Worm (Caenorhabditis elegans) whole organism, L4 larva: ENCODE results near the gene phf-31.
A peak's percentile ranks its signal among the peaks of the same experiment; 100 is the strongest.

Experiments
- F10B5.3 ChIP-seq: sonication (generic microtip); optimal IDR thresholded peaks from 2 replicates; lab custom pipeline; 2016; ENCODE audit warnings: mild to moderate bottlenecking, missing genetic modification characterization, missing compliant biosample characterization
- F49E8.2 ChIP-seq: sonication (generic microtip); optimal IDR thresholded peaks from 2 replicates; lab custom pipeline; 2016; ENCODE audit warnings: missing compliant biosample characterization, mild to moderate bottlenecking, missing genetic modification characterization, borderline replicate concordance
- Y5F2A.4 ChIP-seq: fragments of 200-800 bp; sonication (Bioruptor generic); optimal IDR thresholded peaks from 2 replicates; lab custom pipeline; 2018; ENCODE audit warnings: mild to moderate bottlenecking, missing genetic modification characterization, missing compliant biosample characterization
- aha-1 ChIP-seq: fragments of 150-350 bp; peaks from one replicate; lab custom pipeline; 2014; ENCODE audit warnings: missing biosample characterization, missing genetic modification characterization
- ama-1 ChIP-seq: fragments of 150-350 bp; optimal IDR thresholded peaks from 2 replicates; lab custom pipeline; 2014; ENCODE audit warnings: inconsistent platforms, mixed read lengths
- attf-4 ChIP-seq: sonication (generic microtip); optimal IDR thresholded peaks from 3 replicates; lab custom pipeline; 2017; ENCODE audit warnings: missing biosample characterization, missing genetic modification characterization
- ceh-28 ChIP-seq: fragments of 150-350 bp; optimal IDR thresholded peaks from 2 replicates; lab custom pipeline; 2014; ENCODE audit warnings: missing biosample characterization, missing genetic modification reagents, missing genetic modification characterization
- ceh-44 ChIP-seq: fragments of 200-800 bp; sonication (Bioruptor generic); IDR thresholded peaks from 2 replicates; pipeline ENCODE4 v1.3.6; 2022; ENCODE audit warnings: missing genetic modification reagents, missing genetic modification characterization, missing compliant biosample characterization
- daf-16 ChIP-seq, 3 experiments: sonication (generic microtip); optimal IDR thresholded peaks; 2 replicates each; lab custom pipeline; 2016 to 2017; ENCODE audit warnings: missing genetic modification characterization in 3 of 3, missing genetic modification reagents in 3 of 3, mild to moderate bottlenecking in 2 of 3, missing compliant biosample characterization in 2 of 3, missing biosample characterization in 1 of 3, moderate library complexity in 1 of 3
- dmd-6 ChIP-seq: fragments of 200-800 bp; sonication (Bioruptor generic); IDR thresholded peaks from 2 replicates; pipeline ENCODE4 v1.3.6; 2022; ENCODE audit warnings: missing genetic modification reagents, missing genetic modification characterization, missing compliant biosample characterization
- dmd-8 ChIP-seq: fragments of 200-800 bp; sonication (Bioruptor generic); IDR thresholded peaks from 2 replicates; pipeline ENCODE4 v1.3.6; 2022; ENCODE audit warnings: missing genetic modification characterization, missing compliant biosample characterization
- dmd-9 ChIP-seq: fragments of 200-800 bp; sonication (Bioruptor generic); IDR thresholded peaks from 2 replicates; pipeline ENCODE4 v1.3.6; 2022; ENCODE audit warnings: missing genetic modification reagents, missing genetic modification characterization, missing compliant biosample characterization
- dve-1 ChIP-seq: sonication (generic microtip); optimal IDR thresholded peaks from 2 replicates; lab custom pipeline; 2017; ENCODE audit warnings: antibody characterized with exemption, mild to moderate bottlenecking, missing genetic modification characterization, missing compliant biosample characterization; ENCODE audit not compliant: insufficient read depth
- egl-43 ChIP-seq: fragments of 200-800 bp; sonication (Bioruptor generic); IDR thresholded peaks from 2 replicates; pipeline ENCODE4 v1.3.6; 2022; ENCODE audit warnings: missing genetic modification reagents, missing genetic modification characterization, missing compliant biosample characterization
- gei-8 ChIP-seq: fragments of 200-800 bp; sonication (Bioruptor generic); optimal IDR thresholded peaks from 2 replicates; lab custom pipeline; 2018; ENCODE audit warnings: mild to moderate bottlenecking, missing genetic modification characterization, missing compliant biosample characterization
- hlh-11 ChIP-seq: fragments of 200-800 bp; sonication (Bioruptor generic); optimal IDR thresholded peaks from 2 replicates; lab custom pipeline; 2018; ENCODE audit warnings: mild to moderate bottlenecking, missing genetic modification characterization, missing compliant biosample characterization
- hlh-30 ChIP-seq: sonication (generic microtip); optimal IDR thresholded peaks from 2 replicates; lab custom pipeline; 2017; ENCODE audit warnings: antibody characterized with exemption, mild to moderate bottlenecking, missing genetic modification characterization, missing compliant biosample characterization; ENCODE audit not compliant: insufficient read depth
- hmg-1.1 ChIP-seq: fragments of 200-800 bp; sonication (Bioruptor generic); IDR thresholded peaks from 2 replicates; pipeline ENCODE4 v1.3.6; 2022; ENCODE audit warnings: missing genetic modification reagents, missing genetic modification characterization, missing compliant biosample characterization
- lin-39 ChIP-seq: fragments of 150-350 bp; optimal IDR thresholded peaks from 2 replicates; lab custom pipeline; 2014; ENCODE audit warnings: missing biosample characterization, missing genetic modification reagents, missing genetic modification characterization
- lsy-2 ChIP-seq, 2 experiments: fragments of 150-350 bp in 1 of 2; sonication (generic microtip) in 1 of 2; optimal IDR thresholded peaks; 2 replicates each; lab custom pipeline; 2014 to 2017; ENCODE audit warnings: missing biosample characterization in 2 of 2, missing genetic modification characterization in 2 of 2
- madf-9 ChIP-seq: fragments of 200-800 bp; sonication (Bioruptor generic); conservative IDR thresholded peaks from 2 replicates; pipeline ENCODE4 v1.3.6; 2022; ENCODE audit warnings: missing genetic modification reagents, missing genetic modification characterization, missing compliant biosample characterization
- mdl-1 ChIP-seq, 2 experiments: fragments of 150-350 bp in 1 of 2; sonication (generic microtip) in 1 of 2; optimal IDR thresholded peaks; 2 replicates each; lab custom pipeline; 2014 to 2017; ENCODE audit warnings: missing biosample characterization in 2 of 2, missing genetic modification characterization in 2 of 2
- mep-1 ChIP-seq: fragments of 150-350 bp; sonication (generic microtip); optimal IDR thresholded peaks from 3 replicates; lab custom pipeline; 2014; ENCODE audit warnings: missing biosample characterization, missing genetic modification characterization
- mes-2 ChIP-seq: sonication (generic microtip); optimal IDR thresholded peaks from 2 replicates; lab custom pipeline; 2016; ENCODE audit warnings: missing genotype, mild to moderate bottlenecking, missing genetic modification characterization, missing compliant biosample characterization; ENCODE audit not compliant: poor library complexity, severe bottlenecking
- mxl-3 ChIP-seq: fragments of 200-800 bp; sonication (Bioruptor generic); optimal IDR thresholded peaks from 2 replicates; lab custom pipeline; 2018; ENCODE audit warnings: mild to moderate bottlenecking, missing genetic modification characterization, missing compliant biosample characterization
- nhr-102 ChIP-seq: sonication (generic microtip); optimal IDR thresholded peaks from 2 replicates; lab custom pipeline; 2016; ENCODE audit warnings: mild to moderate bottlenecking, missing genetic modification characterization, moderate library complexity, missing compliant biosample characterization
- nhr-11 ChIP-seq: fragments of 150-350 bp; optimal IDR thresholded peaks from 2 replicates; lab custom pipeline; 2014; ENCODE audit warnings: missing biosample characterization, missing genetic modification characterization
- nhr-111 ChIP-seq: fragments of 200-800 bp; sonication (Bioruptor generic); optimal IDR thresholded peaks from 2 replicates; lab custom pipeline; 2018; ENCODE audit warnings: mild to moderate bottlenecking, missing genetic modification characterization, missing compliant biosample characterization
- nhr-237 ChIP-seq: sonication (generic microtip); optimal IDR thresholded peaks from 2 replicates; lab custom pipeline; 2017; ENCODE audit warnings: missing biosample characterization, missing genetic modification characterization
- nhr-28 ChIP-seq: fragments of 150-350 bp; optimal IDR thresholded peaks from 2 replicates; lab custom pipeline; 2014; ENCODE audit warnings: missing biosample characterization, missing genetic modification characterization
- nhr-76 ChIP-seq: fragments of 150-350 bp; optimal IDR thresholded peaks from 2 replicates; lab custom pipeline; 2014; ENCODE audit warnings: missing biosample characterization, missing genetic modification characterization
- nhr-77 ChIP-seq: fragments of 150-350 bp; optimal IDR thresholded peaks from 2 replicates; lab custom pipeline; 2014; ENCODE audit warnings: missing biosample characterization, missing genetic modification characterization
- pha-4 ChIP-seq, 2 experiments: fragments of 150-350 bp in 1 of 2; fragments of 200-800 bp in 1 of 2; sonication (Bioruptor generic) in 1 of 2; IDR thresholded peaks in 1 of 2; optimal IDR thresholded peaks in 1 of 2; 2 replicates each; pipeline versions ENCODE4 v1.3.6 to Lab custom; 2014 to 2022; ENCODE audit warnings: missing genetic modification characterization in 2 of 2, missing genetic modification reagents in 2 of 2, missing biosample characterization in 1 of 2, missing compliant biosample characterization in 1 of 2
- php-3 ChIP-seq: fragments of 200-800 bp; sonication (Bioruptor generic); IDR thresholded peaks from 2 replicates; pipeline ENCODE4 v1.3.6; 2022; ENCODE audit warnings: missing genetic modification reagents, missing genetic modification characterization, missing compliant biosample characterization
- pqm-1 ChIP-seq: sonication (generic microtip); optimal IDR thresholded peaks from 2 replicates; lab custom pipeline; 2017; ENCODE audit warnings: missing biosample characterization, missing genetic modification characterization
- snpc-1.2 ChIP-seq: fragments of 200-800 bp; sonication (Bioruptor generic); IDR thresholded peaks from 2 replicates; pipeline ENCODE4 v1.3.6; 2022; ENCODE audit warnings: missing genetic modification reagents, missing genetic modification characterization, missing compliant biosample characterization
- spr-1 ChIP-seq: sonication (generic microtip); optimal IDR thresholded peaks from 2 replicates; lab custom pipeline; 2016; ENCODE audit warnings: mild to moderate bottlenecking, missing genetic modification characterization, missing compliant biosample characterization
- tra-1 ChIP-seq: fragments of 200-800 bp; sonication (Bioruptor generic); IDR thresholded peaks from 2 replicates; pipeline ENCODE4 v1.3.6; 2022; ENCODE audit warnings: missing genetic modification reagents, missing genetic modification characterization, missing compliant biosample characterization
- unc-130 ChIP-seq: sonication (generic microtip); optimal IDR thresholded peaks from 2 replicates; lab custom pipeline; 2016; ENCODE audit warnings: missing genetic modification reagents, missing genetic modification characterization, missing compliant biosample characterization
- unc-62 ChIP-seq, 3 experiments: fragments of 150-350 bp in 1 of 3; sonication (generic microtip); optimal IDR thresholded peaks in 2 of 3; peaks in 1 of 3; 1 replicate in 1 of 3; 2 replicates in 2 of 3; lab custom pipeline; 2014 to 2017; ENCODE audit warnings: missing biosample characterization in 3 of 3, missing genetic modification characterization in 3 of 3, missing genetic modification reagents in 3 of 3, missing genotype in 1 of 3
- vab-7 ChIP-seq: fragments of 200-800 bp; sonication (Bioruptor generic); IDR thresholded peaks from 2 replicates; pipeline ENCODE4 v1.3.6; 2022; ENCODE audit warnings: missing genetic modification reagents, missing genetic modification characterization, missing compliant biosample characterization
- zfp-2 ChIP-seq: sonication (generic microtip); optimal IDR thresholded peaks from 2 replicates; lab custom pipeline; 2016; ENCODE audit warnings: mild to moderate bottlenecking, missing genetic modification characterization, missing compliant biosample characterization
- zfp-3 ChIP-seq: fragments of 200-800 bp; sonication (Bioruptor generic); conservative IDR thresholded peaks from 2 replicates; pipeline ENCODE4 v1.3.6; 2022; ENCODE audit warnings: missing genetic modification reagents, missing genetic modification characterization, missing compliant biosample characterization
- ztf-7 ChIP-seq: fragments of 150-350 bp; optimal IDR thresholded peaks from 2 replicates; lab custom pipeline; 2014; ENCODE audit warnings: missing biosample characterization, missing genetic modification characterization

The phf-31 gene

DNA sequence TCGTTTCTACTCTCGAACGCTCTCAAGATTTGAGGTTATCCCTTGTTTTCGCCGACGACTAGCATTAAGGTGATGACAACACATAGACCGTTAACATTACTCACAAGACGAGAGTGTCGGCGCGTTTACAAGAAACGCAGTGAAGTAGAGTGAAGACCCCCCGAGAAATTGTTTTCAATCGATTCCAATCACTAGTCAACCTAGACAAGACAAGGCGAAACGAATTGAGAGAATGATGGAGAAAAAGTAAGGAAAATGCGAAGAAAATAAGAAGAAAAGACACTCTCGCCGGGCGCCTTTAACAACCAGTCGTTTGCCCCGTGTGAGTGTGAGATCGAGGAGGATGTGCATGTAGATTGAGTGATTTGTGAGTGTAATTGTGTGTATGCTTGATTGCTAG lies 2.7 kb downstream of the phf-31 start:
- no peak for TF ChIP-seq lin-39
- TF ChIP-seq mes-2 (tag; lab: Kevin White, UChicago) = peak; percentile 40
- TF ChIP-seq daf-16 (GFP tag; optimal IDR thresholded peaks at IDR 0.05; lab: Kevin White, UChicago) = peak in 1 of 2 experiments; percentile 76
- peak; percentile 80 for TF ChIP-seq daf-16 (tag; optimal IDR thresholded peaks at IDR 0.05; lab: Kevin White, UChicago)
- TF ChIP-seq php-3 = no peak
- TF ChIP-seq F10B5.3 = no peak
- no peak for TF ChIP-seq dmd-9
- TF ChIP-seq pha-4 (GFP tag; IDR thresholded peaks at IDR 0.05; lab: Robert Waterston, UW) = no peak
- no peak for TF ChIP-seq pha-4 (tag; optimal IDR thresholded peaks at IDR 0.05; lab: Kevin White, UChicago)
- peak; percentile 60 for TF ChIP-seq mep-1
- TF ChIP-seq dve-1 (tag; lab: Kevin White, UChicago) = peak; percentile 47
- no peak for TF ChIP-seq snpc-1.2 (GFP tag; lab: Robert Waterston, UW)
- TF ChIP-seq hlh-30 (tag; lab: Kevin White, UChicago) = peak; percentile 80
- TF ChIP-seq Y5F2A.4 = no peak
- peak; percentile 49 for TF ChIP-seq ceh-28 (tag; lab: Kevin White, UChicago)
- TF ChIP-seq gei-8 = no peak
- peak; percentile 97 for TF ChIP-seq aha-1
- no peak for TF ChIP-seq tra-1 (GFP tag; lab: Robert Waterston, UW)
- TF ChIP-seq ztf-7 (tag; lab: Kevin White, UChicago) = peak; percentile 30
- peak; percentile 84 for TF ChIP-seq nhr-28 (tag; lab: Kevin White, UChicago)
- peak; percentile 17 for TF ChIP-seq nhr-77 (tag; lab: Kevin White, UChicago)
- TF ChIP-seq unc-62 (GFP tag; optimal IDR thresholded peaks at IDR 0.05 in 1 of 2; lab: Kevin White, UChicago) = no peak
- no peak for TF ChIP-seq unc-62 (tag; optimal IDR thresholded peaks at IDR 0.05; lab: Kevin White, UChicago)
- TF ChIP-seq ama-1 = peak; percentile 46
- peak; percentile 84 for TF ChIP-seq hlh-11 (tag; lab: Kevin White, UChicago)
- peak; percentile 80 for TF ChIP-seq mxl-3 (GFP tag; lab: Kevin White, UChicago)
- 0 out of 2 replicates have a peak, but pooled peaks have one; percentile 47 for TF ChIP-seq hmg-1.1
- no peak for TF ChIP-seq madf-9 (GFP tag; lab: Robert Waterston, UW)
- no peak for TF ChIP-seq nhr-102 (tag; lab: Kevin White, UChicago)
- TF ChIP-seq nhr-11 (tag; lab: Kevin White, UChicago) = peak; percentile 47
- peak; percentile 54 for TF ChIP-seq dmd-6 (GFP tag; lab: Robert Waterston, UW)
- TF ChIP-seq lsy-2 (tag; optimal IDR thresholded peaks at IDR 0.05; lab: Kevin White, UChicago) = peak in 1 of 2 experiments; percentile 40
- TF ChIP-seq nhr-111 (GFP tag; lab: Kevin White, UChicago) = no peak
- no peak for TF ChIP-seq vab-7 (GFP tag; lab: Robert Waterston, UW)
- no peak for TF ChIP-seq zfp-3 (GFP tag; lab: Robert Waterston, UW)
- TF ChIP-seq pqm-1 (tag; lab: Kevin White, UChicago) = no peak
- TF ChIP-seq egl-43 (GFP tag; lab: Robert Waterston, UW) = no peak
- no peak for TF ChIP-seq F49E8.2 (tag; lab: Kevin White, UChicago)
- TF ChIP-seq mdl-1 (tag; optimal IDR thresholded peaks at IDR 0.05; lab: Kevin White, UChicago) = peak in 1 of 2 experiments; percentile 61
- no peak for TF ChIP-seq nhr-76 (tag; lab: Kevin White, UChicago)
- no peak for TF ChIP-seq ceh-44 (GFP tag; lab: Robert Waterston, UW)
- no peak for TF ChIP-seq unc-130 (GFP tag; lab: Kevin White, UChicago)
- no peak for TF ChIP-seq spr-1 (tag; lab: Kevin White, UChicago)
- no peak for TF ChIP-seq nhr-237
- TF ChIP-seq dmd-8 (GFP tag; lab: Robert Waterston, UW) = no peak
- TF ChIP-seq attf-4 (tag; lab: Kevin White, UChicago) = no peak
- TF ChIP-seq zfp-2 (tag; lab: Kevin White, UChicago) = no peak
